Worm (Caenorhabditis elegans): Measurements from ENCODE around the gene F48F7.5.

DNA sequence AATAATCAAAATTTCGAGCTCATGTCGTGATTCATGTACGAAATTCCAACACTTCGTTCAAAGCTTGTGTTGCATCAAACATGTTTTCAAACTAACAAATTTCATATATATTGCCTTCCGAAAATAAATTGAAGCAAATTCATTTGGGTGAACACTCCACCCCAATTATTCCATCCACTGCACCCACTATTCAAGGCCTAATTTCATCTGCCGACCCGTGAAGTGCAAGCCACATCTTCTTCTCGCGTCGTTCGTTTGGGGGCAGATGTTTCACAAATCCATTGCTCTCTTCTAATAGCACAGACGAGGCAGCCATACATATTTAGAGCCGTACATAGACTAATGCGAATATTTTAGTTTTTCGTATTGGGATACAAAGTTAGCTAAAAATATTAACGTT is 31.3 kb upstream of the F48F7.5 start:
- TF ChIP-seq med-1 (GFP tag; optimal IDR thresholded peaks at IDR 0.05; ENCODE audit: insufficient read depth) (no peak), flt-1 (GFP tag; IDR thresholded peaks at IDR 0.05) (no peak), cog-1 (tag; optimal IDR thresholded peaks at IDR 0.05) (no peak), ztf-23 (GFP tag; IDR thresholded peaks at IDR 0.05) (no peak)
